Fruit fly (Drosophila melanogaster) whole organism, pupa: ENCODE results near the gene Trf4-1.

Experiments
- CG10348 ChIP-seq: fragments of 200-800 bp; sonication (Bioruptor generic); IDR thresholded peaks from 2 replicates; pipeline ENCODE4 v1.3.6; 2022; ENCODE audit warnings: missing biosample characterization, missing genetic modification characterization
- CG12605 ChIP-seq: fragments of 200-800 bp; sonication (Bioruptor generic); IDR thresholded peaks from 2 replicates; pipeline ENCODE4 v1.3.6; 2022; ENCODE audit warnings: missing biosample characterization, missing genetic modification characterization
- CG13204 ChIP-seq: fragments of 200-800 bp; sonication (Bioruptor generic); optimal IDR thresholded peaks from 2 replicates; lab custom pipeline; 2018; ENCODE audit warnings: missing biosample characterization, mild to moderate bottlenecking, missing genetic modification characterization, moderate library complexity
- CG14655 ChIP-seq: fragments of 200-800 bp; sonication (Bioruptor generic); optimal IDR thresholded peaks from 3 replicates; lab custom pipeline; 2017; ENCODE audit warnings: mild to moderate bottlenecking, missing biosample characterization, missing genetic modification reagents, missing genetic modification characterization
- CG15710 ChIP-seq: fragments of 200-800 bp; sonication (Bioruptor generic); optimal IDR thresholded peaks from 2 replicates; lab custom pipeline; 2018; ENCODE audit warnings: missing biosample characterization, mild to moderate bottlenecking, missing genetic modification characterization, moderate library complexity
- CG17806 ChIP-seq: fragments of 200-800 bp; sonication (Bioruptor generic); optimal IDR thresholded peaks from 2 replicates; lab custom pipeline; 2018; ENCODE audit warnings: missing biosample characterization, mild to moderate bottlenecking, missing genetic modification characterization, moderate library complexity
- CG32121 ChIP-seq: fragments of 200-800 bp; sonication (Bioruptor generic); IDR thresholded peaks from 2 replicates; pipeline ENCODE4 v1.3.6; 2022; ENCODE audit warnings: missing biosample characterization, missing genetic modification characterization
- CG34367 ChIP-seq: fragments of 200-800 bp; sonication (Bioruptor generic); optimal IDR thresholded peaks from 2 replicates; lab custom pipeline; 2018; ENCODE audit warnings: missing biosample characterization, mild to moderate bottlenecking, missing genetic modification characterization
- CG4496 ChIP-seq: fragments of 200-800 bp; sonication (Bioruptor generic); IDR thresholded peaks from 3 replicates; pipeline ENCODE4 v1.3.6; 2022; ENCODE audit warnings: missing biosample characterization, missing genetic modification characterization
- CG8159 ChIP-seq: fragments of 200-800 bp; sonication (Bioruptor generic); optimal IDR thresholded peaks from 3 replicates; lab custom pipeline; 2018; ENCODE audit warnings: missing biosample characterization, mild to moderate bottlenecking, missing genetic modification characterization, moderate library complexity
- CG8301 ChIP-seq: fragments of 200-800 bp; sonication (Bioruptor generic); optimal IDR thresholded peaks from 2 replicates; lab custom pipeline; 2018; ENCODE audit warnings: missing biosample characterization, mild to moderate bottlenecking, missing genetic modification characterization
- CG9948 ChIP-seq: fragments of 200-800 bp; sonication (Bioruptor generic); optimal IDR thresholded peaks from 2 replicates; lab custom pipeline; 2018; ENCODE audit warnings: missing biosample characterization, mild to moderate bottlenecking, missing genetic modification characterization, moderate library complexity
- D1 ChIP-seq: fragments of 200-800 bp; sonication (Bioruptor generic); optimal IDR thresholded peaks from 2 replicates; lab custom pipeline; 2018; ENCODE audit warnings: missing biosample characterization, mild to moderate bottlenecking, missing genetic modification characterization, moderate library complexity
- EcR ChIP-seq: fragments of 200-800 bp; sonication (Bioruptor generic); optimal IDR thresholded peaks from 3 replicates; lab custom pipeline; 2019; ENCODE audit warnings: missing biosample characterization, missing genetic modification characterization, mild to moderate bottlenecking, moderate library complexity, missing genetic modification reagents
- Ets98B ChIP-seq: fragments of 200-800 bp; sonication (Bioruptor generic); IDR thresholded peaks from 2 replicates; pipeline ENCODE4 v1.3.6; 2022; ENCODE audit warnings: missing biosample characterization, missing genetic modification characterization
- Pif1A ChIP-seq: fragments of 200-800 bp; sonication (Bioruptor generic); optimal IDR thresholded peaks from 3 replicates; lab custom pipeline; 2016; ENCODE audit warnings: missing biosample characterization, missing genetic modification characterization
- Pif1B ChIP-seq: fragments of 200-800 bp; sonication (Bioruptor generic); optimal IDR thresholded peaks from 3 replicates; lab custom pipeline; 2016; ENCODE audit warnings: missing biosample characterization, missing genetic modification characterization
- Snoo ChIP-seq: fragments of 200-800 bp; sonication (Bioruptor generic); optimal IDR thresholded peaks from 3 replicates; lab custom pipeline; 2017; ENCODE audit warnings: missing biosample characterization, mild to moderate bottlenecking, missing genetic modification characterization, inconsistent platforms
- fd96Ca ChIP-seq: fragments of 200-800 bp; sonication (Bioruptor generic); IDR thresholded peaks from 3 replicates; pipeline ENCODE4 v1.3.6; 2022; ENCODE audit warnings: missing biosample characterization, missing genetic modification characterization
- gl ChIP-seq: fragments of 200-800 bp; sonication (Bioruptor generic); optimal IDR thresholded peaks from 2 replicates; lab custom pipeline; 2018; ENCODE audit warnings: missing biosample characterization, mild to moderate bottlenecking, missing genetic modification characterization
- rn ChIP-seq: fragments of 200-800 bp; sonication (Bioruptor generic); IDR thresholded peaks from 2 replicates; pipeline ENCODE4 v1.3.6; 2022; ENCODE audit warnings: missing biosample characterization, missing genetic modification characterization

Gene Trf4-1

DNA sequence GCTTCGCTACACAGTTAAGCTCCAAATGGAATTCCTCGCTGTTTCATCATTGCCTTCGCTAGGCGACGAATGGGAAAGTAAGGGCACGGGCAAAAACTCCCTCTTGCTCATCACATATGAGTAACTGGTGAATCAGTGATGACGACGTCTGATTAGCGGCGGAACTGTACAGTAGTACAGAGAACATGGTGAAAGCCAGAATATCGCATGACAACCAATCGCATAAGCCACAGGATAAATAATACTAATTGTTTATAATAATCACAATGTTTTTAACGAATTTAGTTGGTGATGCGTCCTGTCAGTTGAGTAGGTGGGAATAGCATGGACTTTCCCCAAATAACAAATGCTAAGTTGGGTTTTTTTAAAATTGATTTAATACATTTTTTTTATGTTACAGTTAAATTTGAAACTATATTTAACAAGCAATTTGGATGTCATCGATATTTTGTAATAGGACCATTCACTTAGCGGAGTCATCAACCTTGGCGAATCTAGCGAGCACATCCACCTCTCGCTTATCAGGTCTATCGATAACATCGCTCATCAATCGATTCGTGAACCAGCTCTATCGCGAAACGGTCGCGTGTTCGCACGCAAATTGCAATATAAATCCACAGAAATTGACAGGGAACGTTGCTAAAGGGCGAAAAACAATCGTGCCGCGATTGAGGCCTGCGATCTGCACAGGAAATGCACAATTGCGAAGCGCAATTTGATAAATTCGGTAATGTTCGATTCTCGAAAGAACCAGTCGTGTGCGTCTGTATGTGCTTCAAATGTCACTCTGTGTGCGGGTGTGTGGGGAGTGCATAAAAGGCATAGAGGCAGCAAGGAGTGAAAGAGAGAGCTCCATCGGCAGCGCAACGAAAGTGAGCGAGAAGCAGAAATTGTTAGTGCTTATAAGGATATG, at the start of gene Trf4-1, which contains the start of gene CG12112:
TSS of gene Trf4-1 (plus strand) at position 236 of the 913 bp plus-strand sequence.
TSS of gene CG12112 (minus strand) at position 106 of the 913 bp plus-strand sequence.
- TF ChIP-seq CG34367 (no peak), CG8159 (tag; lab: Kevin White, UChicago) (peak; percentile 18), Pif1B (GFP tag; lab: Kevin White, UChicago) (peak; percentile 37), CG14655 (GFP tag; lab: Kevin White, UChicago) (no peak), Ets98B (GFP tag; lab: Robert Waterston, UW) (no peak)

DNA sequence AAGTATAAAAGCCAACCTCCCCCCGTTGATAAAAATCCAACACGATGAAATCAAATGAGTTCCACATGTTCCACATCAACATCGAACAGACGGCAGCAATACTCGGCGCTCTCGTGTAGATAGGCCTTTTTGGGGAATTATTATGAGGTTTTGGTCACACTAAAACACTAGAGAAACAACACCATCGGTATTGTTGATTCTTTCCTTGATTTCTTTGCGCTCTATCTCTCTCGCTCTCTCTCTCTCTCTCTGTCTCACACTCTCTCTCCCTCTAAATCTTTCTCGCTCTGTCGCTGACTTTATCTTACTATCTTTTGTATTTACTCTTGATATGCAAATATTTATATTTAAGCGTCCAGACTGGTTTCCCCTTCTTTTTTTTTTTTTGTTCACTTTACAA, 49.4 kb upstream of the Trf4-1 start:
- TF ChIP-seq CG15710 (tag; lab: Kevin White, UChicago) (no peak), Pif1A (GFP tag; lab: Kevin White, UChicago) (peak; percentile 1)

DNA sequence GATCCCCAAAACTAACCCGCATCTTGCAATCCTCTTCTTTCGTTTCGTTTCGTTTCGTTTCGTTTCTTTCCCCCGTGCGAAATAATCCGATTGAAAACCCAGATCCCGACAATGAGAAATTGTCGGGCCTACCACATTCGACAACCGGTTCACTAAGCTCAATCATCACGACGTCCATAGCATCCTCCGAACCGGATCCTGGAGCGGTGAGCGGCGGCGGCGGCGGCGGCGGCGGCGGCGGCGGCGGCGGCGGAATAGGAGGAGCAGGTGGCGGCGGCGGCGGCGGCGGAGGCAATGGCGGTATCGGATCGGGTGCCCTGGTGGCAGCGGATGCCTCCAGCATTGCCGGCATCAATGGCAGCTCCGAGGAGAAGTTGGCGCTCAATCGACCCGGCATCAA, 47.9 kb upstream of the Trf4-1 start:
- TF ChIP-seq CG34367: no peak
- TF ChIP-seq CG13204 (GFP tag; lab: Kevin White, UChicago): peak; percentile 72

DNA sequence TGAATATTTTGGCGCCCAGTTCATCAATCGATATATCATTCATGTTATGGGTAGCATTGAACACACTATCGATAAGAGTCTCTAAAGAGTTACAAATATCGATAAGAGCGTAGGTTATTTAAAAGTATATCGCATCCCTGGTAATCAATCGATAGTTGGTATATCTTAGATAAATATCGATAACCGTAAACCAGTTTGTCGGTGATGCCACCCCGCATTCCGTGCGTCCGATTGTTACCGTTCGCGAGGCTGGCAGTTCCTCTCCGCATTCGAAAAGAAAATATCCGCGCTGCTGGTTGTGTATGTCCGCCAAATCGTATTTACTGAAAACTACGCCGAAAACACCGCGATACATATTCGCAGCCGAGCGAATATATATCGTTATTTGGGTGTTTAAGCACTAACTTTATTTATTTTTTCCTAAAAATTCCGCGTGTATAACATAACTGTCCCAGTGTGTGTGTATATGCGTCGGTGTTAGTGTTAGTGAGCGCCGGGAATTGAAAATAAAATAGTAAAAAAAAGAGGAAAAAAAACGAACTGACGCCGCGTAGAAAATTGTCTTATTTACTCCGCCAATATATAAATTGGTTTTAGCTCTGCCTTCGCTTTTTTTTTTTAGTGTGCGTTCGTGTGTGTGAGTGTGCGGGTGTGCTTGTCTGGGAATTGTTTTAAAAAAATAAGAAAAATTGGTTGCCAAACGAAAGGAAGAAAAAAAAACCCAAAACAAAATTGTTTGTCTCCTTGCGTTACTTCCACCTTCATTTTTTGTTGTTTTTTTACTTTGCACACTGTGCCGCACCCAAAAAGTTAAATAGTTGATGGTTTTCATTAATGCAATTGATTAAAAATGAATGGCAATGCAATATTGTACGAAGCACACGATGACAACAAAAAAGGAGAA, 42.7 kb upstream of the Trf4-1 start, which contains the start of gene Nrg:
TSS of gene Nrg (plus strand) at position 253 of the 904 bp plus-strand sequence.
- TF ChIP-seq CG12605 (GFP tag; lab: Robert Waterston, UW) (no peak), CG34367 (no peak), gl (tag; lab: Kevin White, UChicago) (no peak), CG8301 (tag; lab: Kevin White, UChicago) (no peak), Pif1A (GFP tag; lab: Kevin White, UChicago) (peak; percentile 47), CG13204 (GFP tag; lab: Kevin White, UChicago) (no peak), fd96Ca (GFP tag; lab: Robert Waterston, UW) (peak; percentile 27; the same call in 1 of the 3 replicates), CG32121 (GFP tag; lab: Robert Waterston, UW) (peak; percentile 50), CG10348 (GFP tag; lab: Robert Waterston, UW) (no peak), Pif1B (GFP tag; lab: Kevin White, UChicago) (no peak), D1 (tag; lab: Kevin White, UChicago) (peak; percentile 26), CG9948 (tag; lab: Kevin White, UChicago) (peak; percentile 1), CG4496 (GFP tag; lab: Robert Waterston, UW) (0 out of 3 replicates have a peak, but pooled peaks have one; percentile 51)

DNA sequence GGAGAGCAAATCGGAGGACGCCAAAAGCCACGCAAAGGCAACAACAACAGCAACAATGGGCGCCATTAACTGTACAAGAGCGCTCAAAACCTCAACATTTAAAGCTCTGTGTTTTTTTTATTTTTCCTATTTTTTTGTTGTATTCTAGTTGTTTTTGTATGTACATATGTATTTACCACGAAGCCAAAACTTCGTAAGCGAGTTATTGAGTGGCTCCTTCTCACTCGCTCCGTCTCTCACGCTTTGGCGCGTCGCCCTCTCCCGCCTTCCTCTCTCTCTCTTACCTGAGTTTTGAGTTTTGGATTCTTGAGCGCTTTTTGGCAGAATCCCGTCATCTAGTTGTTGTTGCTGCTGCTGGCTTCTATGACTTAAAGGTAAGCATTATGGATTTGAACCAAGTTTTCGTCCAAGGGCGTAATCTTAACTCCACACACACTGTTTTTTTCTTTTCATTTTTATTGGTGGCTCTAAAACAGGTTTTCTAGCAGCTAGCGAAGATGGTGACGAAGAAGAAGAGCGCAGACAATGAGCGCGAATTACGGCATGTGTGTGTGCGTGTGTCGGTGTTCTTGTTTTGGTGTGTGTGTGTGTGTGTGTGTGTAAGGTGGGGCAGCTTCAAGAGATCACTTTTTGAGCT, 42.0 kb upstream of the Trf4-1 start:
- peak; percentile 19 for TF ChIP-seq gl (tag; lab: Kevin White, UChicago)
- TF ChIP-seq CG8159 (tag; lab: Kevin White, UChicago): peak; percentile 14
- TF ChIP-seq CG34367: peak; percentile 17
- no peak for TF ChIP-seq rn (GFP tag; lab: Robert Waterston, UW)
- peak; percentile 5; the same call in 1 of the 2 replicates for TF ChIP-seq CG12605 (GFP tag; lab: Robert Waterston, UW)
- no peak for TF ChIP-seq CG9948 (tag; lab: Kevin White, UChicago)
- peak; percentile 16 for TF ChIP-seq CG15710 (tag; lab: Kevin White, UChicago)
- no peak for TF ChIP-seq CG17806 (tag; lab: Kevin White, UChicago)
- no peak for TF ChIP-seq Snoo (tag; lab: Kevin White, UChicago)
- peak; percentile 16 for TF ChIP-seq EcR (GFP tag; lab: Kevin White, UChicago)
- no peak for TF ChIP-seq CG32121 (GFP tag; lab: Robert Waterston, UW)
- TF ChIP-seq Pif1B (GFP tag; lab: Kevin White, UChicago): no peak
- no peak for TF ChIP-seq CG14655 (GFP tag; lab: Kevin White, UChicago)
- TF ChIP-seq CG10348 (GFP tag; lab: Robert Waterston, UW): no peak
- TF ChIP-seq fd96Ca (GFP tag; lab: Robert Waterston, UW): no peak
- peak; percentile 48; the same call in 2 of the 3 replicates for TF ChIP-seq CG4496 (GFP tag; lab: Robert Waterston, UW)
- no peak; the same call in 1 of the 2 replicates for TF ChIP-seq Ets98B (GFP tag; lab: Robert Waterston, UW)
- TF ChIP-seq CG13204 (GFP tag; lab: Kevin White, UChicago): no peak
- no peak for TF ChIP-seq Pif1A (GFP tag; lab: Kevin White, UChicago)
- TF ChIP-seq CG8301 (tag; lab: Kevin White, UChicago): no peak
- no peak for TF ChIP-seq D1 (tag; lab: Kevin White, UChicago)
- TF ChIP-seq, all 21 proteins: peak for 7
